Fruit fly (Drosophila melanogaster) whole organism, larva: ENCODE results near the gene CG31313.

ENCODE experiments used
- noc ChIP-seq: fragments of 200-800 bp; sonication (Bioruptor generic); optimal IDR thresholded peaks from 3 replicates; lab custom pipeline; 2019; ENCODE audit warnings: missing biosample characterization, mild to moderate bottlenecking, missing genetic modification characterization, moderate library complexity

Gene CG31313

dm6 chr3R:14520749-14521148, 46.5 kb downstream of the CG31313 start, which contains the start of gene Cyp313a1:
Cyp313a1 (plus strand) TSS chr3R:14521049.
- no peak for TF ChIP-seq noc (tag; lab: Kevin White, UChicago)

dm6 chr3R:14516742-14517141, 50.5 kb downstream of the CG31313 start, which contains the start of gene CG34273:
CG34273 (plus strand) TSS chr3R:14517042.
- no peak for TF ChIP-seq noc (tag; lab: Kevin White, UChicago)
